Fruit fly (Drosophila melanogaster) whole organism, wandering third instar larva: ENCODE measurements around the gene Mvd.

Source experiments
- Abd-B ChIP-seq: fragments of >200 bp; optimal IDR thresholded peaks from 2 replicates; lab custom pipeline; 2017; ENCODE audit warnings: missing biosample characterization, missing genetic modification characterization
- CG9705 ChIP-seq: fragments of 200-800 bp; sonication (Bioruptor generic); optimal IDR thresholded peaks from 2 replicates; lab custom pipeline; 2018; ENCODE audit warnings: missing biosample characterization, mild to moderate bottlenecking, missing genetic modification characterization
- CrebA ChIP-seq: fragments of 200-800 bp; sonication (Bioruptor generic); optimal IDR thresholded peaks from 2 replicates; lab custom pipeline; 2016; ENCODE audit warnings: missing biosample characterization, mild to moderate bottlenecking, missing genetic modification characterization, borderline replicate concordance
- HLH106 ChIP-seq: fragments of 200-800 bp; optimal IDR thresholded peaks from 3 replicates; lab custom pipeline; 2019; ENCODE audit warnings: missing biosample characterization, mild to moderate bottlenecking, missing genetic modification characterization, moderate library complexity
- Hnf4 ChIP-seq: fragments of 200-800 bp; sonication (Bioruptor generic); optimal IDR thresholded peaks from 2 replicates; lab custom pipeline; 2016; ENCODE audit warnings: missing biosample characterization, mild to moderate bottlenecking, missing genetic modification characterization
- Jra ChIP-seq: sonication (Bioruptor generic); optimal IDR thresholded peaks from 2 replicates; lab custom pipeline; 2016; ENCODE audit warnings: missing biosample characterization, missing genetic modification characterization
- Mio ChIP-seq: sonication (Bioruptor generic); optimal IDR thresholded peaks from 2 replicates; lab custom pipeline; 2016; ENCODE audit warnings: missing biosample characterization, missing genetic modification characterization
- Myc ChIP-seq: fragments of >200 bp; optimal IDR thresholded peaks from 2 replicates; lab custom pipeline; 2017
- Rel ChIP-seq, 2 experiments: fragments of 200-800 bp; sonication (Bioruptor generic) in 1 of 2; optimal IDR thresholded peaks; 2 replicates in 1 of 2; 3 replicates in 1 of 2; lab custom pipeline; 2016 to 2019; ENCODE audit warnings: mild to moderate bottlenecking in 2 of 2, missing biosample characterization in 2 of 2, missing genetic modification characterization in 2 of 2, moderate library complexity in 1 of 2
- Sp1 ChIP-seq: fragments of 200-800 bp; sonication (Bioruptor generic); optimal IDR thresholded peaks from 3 replicates; lab custom pipeline; 2019; ENCODE audit warnings: missing biosample characterization, mild to moderate bottlenecking, missing genetic modification characterization, moderate library complexity
- Vsx2 ChIP-seq: fragments of 200-300, 225-300 bp; sonication (Bioruptor generic); optimal IDR thresholded peaks from 2 replicates; lab custom pipeline; 2018; ENCODE audit warnings: missing biosample characterization, missing genetic modification characterization; ENCODE audit not compliant: partially characterized antibody
- br ChIP-seq: fragments of 200-800 bp; sonication (Bioruptor generic); optimal IDR thresholded peaks from 2 replicates; lab custom pipeline; 2016; ENCODE audit warnings: missing biosample characterization, missing genetic modification characterization
- brk ChIP-seq: fragments of 200-800 bp; sonication (Bioruptor generic); optimal IDR thresholded peaks from 2 replicates; lab custom pipeline; 2016; ENCODE audit warnings: missing biosample characterization, mild to moderate bottlenecking, missing genetic modification characterization
- dl ChIP-seq, 2 experiments: fragments of 175-275, 200-275 bp in 1 of 2; fragments of 200-275 bp in 1 of 2; sonication (Bioruptor generic); optimal IDR thresholded peaks; lab custom pipeline; 2018; ENCODE audit warnings: mild to moderate bottlenecking in 2 of 2, missing biosample characterization in 2 of 2, missing genetic modification characterization in 2 of 2, moderate library complexity in 2 of 2; ENCODE audit not compliant: partially characterized antibody in 2 of 2, insufficient read depth in 1 of 2
- dmrt93B ChIP-seq: fragments of 200-800 bp; sonication (Bioruptor generic); optimal IDR thresholded peaks from 2 replicates; lab custom pipeline; 2018; ENCODE audit warnings: missing biosample characterization, mild to moderate bottlenecking, missing genetic modification characterization
- dsf ChIP-seq: sonication (Bioruptor generic); optimal IDR thresholded peaks from 2 replicates; lab custom pipeline; 2016; ENCODE audit warnings: missing biosample characterization, missing genetic modification characterization, borderline replicate concordance
- ey ChIP-seq: fragments of 200-800 bp; sonication (Bioruptor generic); optimal IDR thresholded peaks from 2 replicates; lab custom pipeline; 2016; ENCODE audit warnings: missing biosample characterization, missing genetic modification characterization
- foxo ChIP-seq, 2 experiments: fragments of 200-800 bp; sonication (Bioruptor generic); optimal IDR thresholded peaks; 2 replicates in 1 of 2; 3 replicates in 1 of 2; lab custom pipeline; 2016 to 2017; ENCODE audit warnings: missing biosample characterization in 2 of 2, missing genetic modification characterization in 2 of 2
- fru ChIP-seq: fragments of 200-800 bp; sonication (Bioruptor generic); optimal IDR thresholded peaks from 3 replicates; lab custom pipeline; 2016; ENCODE audit warnings: missing biosample characterization, mild to moderate bottlenecking, missing genetic modification characterization
- h ChIP-seq: fragments of 200-800 bp; sonication (Bioruptor generic); optimal IDR thresholded peaks from 3 replicates; lab custom pipeline; 2016; ENCODE audit warnings: missing biosample characterization, mild to moderate bottlenecking, missing genetic modification characterization
- jim ChIP-seq: fragments of 175-275, 200-325 bp; sonication (Bioruptor generic); optimal IDR thresholded peaks from 2 replicates; lab custom pipeline; 2016; ENCODE audit warnings: missing biosample characterization, mild to moderate bottlenecking, missing genetic modification characterization
- lola ChIP-seq: fragments of >200 bp; optimal IDR thresholded peaks from 2 replicates; lab custom pipeline; 2017; ENCODE audit warnings: missing biosample characterization, missing genetic modification characterization
- pan ChIP-seq: fragments of >200 bp; optimal IDR thresholded peaks from 2 replicates; lab custom pipeline; 2017
- psq ChIP-seq: fragments of 200-800 bp; sonication (Bioruptor generic); optimal IDR thresholded peaks from 3 replicates; lab custom pipeline; 2017; ENCODE audit warnings: missing biosample characterization, mild to moderate bottlenecking, missing genetic modification characterization, moderate library complexity
- rgr ChIP-seq: fragments of 200-800 bp; sonication (Bioruptor generic); optimal IDR thresholded peaks from 3 replicates; lab custom pipeline; 2016; ENCODE audit warnings: missing biosample characterization, mild to moderate bottlenecking, missing genetic modification characterization
- sage ChIP-seq: fragments of 200-800 bp; sonication (Bioruptor generic); optimal IDR thresholded peaks from 2 replicates; lab custom pipeline; 2016; ENCODE audit warnings: missing biosample characterization, mild to moderate bottlenecking, missing genetic modification characterization
- sv ChIP-seq: fragments of 200-800 bp; sonication (Bioruptor generic); optimal IDR thresholded peaks from 3 replicates; lab custom pipeline; 2016; ENCODE audit warnings: missing biosample characterization, missing genetic modification characterization
- tai ChIP-seq: sonication (Bioruptor generic); optimal IDR thresholded peaks from 2 replicates; lab custom pipeline; 2016; ENCODE audit warnings: missing biosample characterization, missing genetic modification characterization
- woc ChIP-seq: sonication (Bioruptor generic); optimal IDR thresholded peaks from 2 replicates; lab custom pipeline; 2016; ENCODE audit warnings: missing biosample characterization, mild to moderate bottlenecking, missing genetic modification characterization

Mvd gene

dm6 chrX:15710751-15711179, 38.2 kb upstream of the Mvd start:
- TF ChIP-seq dl (GFP tag; optimal IDR thresholded peaks at IDR 0.05; lab: Kevin White, UChicago; ENCODE audit: insufficient read depth in 1 of 2, partially characterized antibody in 2 of 2) (no peak), br (GFP tag; lab: Kevin White, UChicago) (no peak), sv (GFP tag; lab: Kevin White, UChicago) (no peak), psq (GFP tag; lab: Kevin White, UChicago) (no peak), Myc (lab: Kevin White, UChicago) (peak; percentile 68), tai (no peak)

- TF ChIP-seq Rel (GFP tag; optimal IDR thresholded peaks at IDR 0.05; lab: Kevin White, UChicago) = no peak
- peak; percentile 27 for TF ChIP-seq Rel (tag; optimal IDR thresholded peaks at IDR 0.05; lab: Kevin White, UChicago)
- TF ChIP-seq lola (GFP tag; lab: Kevin White, UChicago) = no peak
- TF ChIP-seq Sp1 (GFP tag; lab: Kevin White, UChicago) = peak; percentile 19
Observed at dm6 chrX:15712409-15712808, 36.6 kb upstream of the Mvd start, which contains the start of gene HUWE1. HUWE1 (plus strand) TSS chrX:15712628.

- TF ChIP-seq pan (lab: Kevin White, UChicago) (no peak), brk (GFP tag; lab: Kevin White, UChicago) (no peak), Mio (no peak), lola (GFP tag; lab: Kevin White, UChicago) (no peak), Hnf4 (GFP tag; lab: Kevin White, UChicago) (no peak), sage (GFP tag; lab: Kevin White, UChicago) (no peak), psq (GFP tag; lab: Kevin White, UChicago) (no peak), foxo (GFP tag; optimal IDR thresholded peaks at IDR 0.05; lab: Kevin White, UChicago) (no peak), sv (GFP tag; lab: Kevin White, UChicago) (no peak), fru (no peak)
Observed at dm6 chrX:15731968-15732367, 17.0 kb upstream of the Mvd start, which contains the start of gene CG8191. CG8191 (plus strand) TSS chrX:15732178.

dm6 chrX:15733192-15733892, 15.6 kb upstream of the Mvd start:
- TF ChIP-seq dmrt93B (GFP tag; lab: Kevin White, UChicago) (no peak), woc (GFP tag; lab: Kevin White, UChicago) (no peak), CG9705 (no peak), Rel (GFP tag; optimal IDR thresholded peaks at IDR 0.05; lab: Kevin White, UChicago) (no peak), Rel (tag; optimal IDR thresholded peaks at IDR 0.05; lab: Kevin White, UChicago) (no peak), pan (lab: Kevin White, UChicago) (no peak), CrebA (GFP tag; lab: Kevin White, UChicago) (no peak), lola (GFP tag; lab: Kevin White, UChicago) (no peak), dsf (GFP tag; lab: Kevin White, UChicago) (no peak), Abd-B (GFP tag; lab: Kevin White, UChicago) (no peak), dl (GFP tag; optimal IDR thresholded peaks at IDR 0.05; lab: Kevin White, UChicago; ENCODE audit: insufficient read depth in 1 of 2, partially characterized antibody in 2 of 2) (no peak), Sp1 (GFP tag; lab: Kevin White, UChicago) (no peak), foxo (GFP tag; optimal IDR thresholded peaks at IDR 0.05; lab: Kevin White, UChicago) (no peak), Vsx2 (GFP tag; lab: Kevin White, UChicago) (no peak), tai (no peak), jim (GFP tag; lab: Kevin White, UChicago) (no peak), ey (GFP tag; lab: Kevin White, UChicago) (no peak), fru (no peak), Jra (no peak)

dm6 chrX:15733995-15734394, 15.0 kb upstream of the Mvd start, which contains the start of the genes CG12379 and MagR:
CG12379 (minus strand) TSS chrX:15733996.
MagR (plus strand) TSS chrX:15734270.
- TF ChIP-seq CG9705 (peak; percentile 71), CrebA (GFP tag; lab: Kevin White, UChicago) (no peak), rgr (peak; percentile 53), lola (GFP tag; lab: Kevin White, UChicago) (no peak), psq (GFP tag; lab: Kevin White, UChicago) (peak; percentile 32), h (GFP tag; lab: Kevin White, UChicago) (peak; percentile 73), sv (GFP tag; lab: Kevin White, UChicago) (peak; percentile 35), br (GFP tag; lab: Kevin White, UChicago) (peak; percentile 48), brk (GFP tag; lab: Kevin White, UChicago) (no peak), ey (GFP tag; lab: Kevin White, UChicago) (peak; percentile 57), dl (GFP tag; optimal IDR thresholded peaks at IDR 0.05; lab: Kevin White, UChicago; ENCODE audit: insufficient read depth in 1 of 2, partially characterized antibody in 2 of 2) (no peak), HLH106 (tag; lab: Kevin White, UChicago) (peak; percentile 81), fru (peak; percentile 71), Rel (GFP tag; optimal IDR thresholded peaks at IDR 0.05; lab: Kevin White, UChicago) (no peak), Rel (tag; optimal IDR thresholded peaks at IDR 0.05; lab: Kevin White, UChicago) (peak; percentile 28), foxo (GFP tag; optimal IDR thresholded peaks at IDR 0.05; lab: Kevin White, UChicago) (peak in 1 of 2 experiments; percentile 59), woc (GFP tag; lab: Kevin White, UChicago) (peak; percentile 88), dsf (GFP tag; lab: Kevin White, UChicago) (no peak), Myc (lab: Kevin White, UChicago) (peak; percentile 68), Sp1 (GFP tag; lab: Kevin White, UChicago) (peak; percentile 69)
- TF ChIP-seq, all 38 proteins: peak for 14
